Worm (Caenorhabditis elegans): ENCODE measurements around the gene nst-1.

DNA sequence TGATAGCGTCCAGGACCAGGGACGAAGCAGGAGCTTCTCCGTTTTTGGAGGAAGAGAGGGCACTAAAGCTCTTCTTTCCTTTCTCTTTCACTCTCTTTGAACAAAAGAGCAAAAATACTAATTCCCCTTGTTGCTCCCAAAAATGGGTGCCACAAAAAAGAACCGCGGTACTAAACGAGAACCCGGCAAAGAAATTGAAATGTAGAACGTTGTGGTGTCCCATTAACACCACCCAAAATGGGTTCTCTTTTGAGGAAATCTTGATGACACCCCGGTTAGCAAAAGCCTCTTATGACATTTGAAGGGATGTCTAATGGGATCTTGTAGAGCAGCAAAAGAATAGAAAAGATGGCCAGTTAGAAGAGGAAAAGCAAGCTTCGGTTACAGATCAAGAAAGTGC, 31.8 kb upstream of the nst-1 start:
- TF ChIP-seq him-1 (tag; optimal IDR thresholded peaks at IDR 0.05), result no peak
- no peak for TF ChIP-seq dao-5 (tag; optimal IDR thresholded peaks at IDR 0.05)
